Fruit fly (Drosophila melanogaster) whole organism, embryonic: Measurements from ENCODE around the gene Syx4.

Experiments
- Awh ChIP-seq: fragments of 200-800 bp; sonication (Bioruptor generic); IDR thresholded peaks from 2 replicates; pipeline ENCODE4, ENCODE4 v1.3.6; 2022; ENCODE audit warnings: missing biosample characterization, missing genetic modification characterization
- Bdp1 ChIP-seq: fragments of 200-800 bp; sonication (Bioruptor generic); optimal IDR thresholded peaks from 3 replicates; lab custom pipeline; 2016; ENCODE audit warnings: missing biosample characterization, missing genetic modification characterization
- CG10321 ChIP-seq: fragments of 200-800 bp; sonication (Bioruptor generic); IDR thresholded peaks from 2 replicates; pipeline ENCODE4 v1.3.6; 2022; ENCODE audit warnings: missing biosample characterization, missing genetic modification characterization
- CG10654 ChIP-seq: fragments of 200-800 bp; sonication (Bioruptor generic); optimal IDR thresholded peaks from 2 replicates; lab custom pipeline; 2016; ENCODE audit warnings: missing biosample characterization, missing genetic modification characterization
- CG11093 ChIP-seq: fragments of 200-800 bp; sonication (Bioruptor generic); IDR thresholded peaks from 3 replicates; pipeline ENCODE4 v1.3.6; 2022; ENCODE audit warnings: missing biosample characterization, missing genetic modification characterization
- CG11247 ChIP-seq: fragments of 200-800 bp; sonication (Bioruptor generic); IDR thresholded peaks from 2 replicates; pipeline ENCODE4 v1.3.6; 2022; ENCODE audit warnings: missing biosample characterization, missing genetic modification characterization
- CG11504 ChIP-seq: fragments of 200-800 bp; sonication (Bioruptor generic); optimal IDR thresholded peaks from 3 replicates; lab custom pipeline; 2019; ENCODE audit warnings: missing biosample characterization, mild to moderate bottlenecking, missing genetic modification characterization, moderate library complexity
- CG12104 ChIP-seq: fragments of 200-800 bp; sonication (Bioruptor generic); optimal IDR thresholded peaks from 3 replicates; lab custom pipeline; 2016; ENCODE audit warnings: missing biosample characterization, missing genetic modification characterization
- CG12659 ChIP-seq: fragments of 200-800 bp; sonication (Bioruptor generic); optimal IDR thresholded peaks from 3 replicates; lab custom pipeline; 2017; ENCODE audit warnings: mild to moderate bottlenecking, missing biosample characterization, missing genetic modification reagents, missing genetic modification characterization
- CG13424 ChIP-seq: fragments of 200-800 bp; sonication (Bioruptor generic); optimal IDR thresholded peaks from 2 replicates; lab custom pipeline; 2019; ENCODE audit warnings: missing biosample characterization, mild to moderate bottlenecking, missing genetic modification characterization, moderate library complexity
- CG13624 ChIP-seq: fragments of 200-800 bp; sonication (Bioruptor generic); optimal IDR thresholded peaks from 2 replicates; lab custom pipeline; 2016; ENCODE audit warnings: missing biosample characterization, missing genetic modification characterization
- CG14014 ChIP-seq: fragments of 200-800 bp; sonication (Bioruptor generic); IDR thresholded peaks from 2 replicates; pipeline ENCODE4 v1.3.6; 2022; ENCODE audit warnings: missing biosample characterization, missing genetic modification characterization
- CG14441 ChIP-seq: fragments of 200-800 bp; sonication (Bioruptor generic); IDR thresholded peaks from 2 replicates; pipeline ENCODE4 v1.3.6; 2022; ENCODE audit warnings: missing biosample characterization, missing genetic modification characterization
- CG14667 ChIP-seq: fragments of 200-800 bp; sonication (Bioruptor generic); IDR thresholded peaks from 2 replicates; pipeline ENCODE4 v1.3.6; 2022; ENCODE audit warnings: missing biosample characterization, missing genetic modification characterization
- CG15514 ChIP-seq: fragments of 200-800 bp; sonication (Bioruptor generic); optimal IDR thresholded peaks from 3 replicates; lab custom pipeline; 2017; ENCODE audit warnings: missing biosample characterization, missing genetic modification characterization, mild to moderate bottlenecking, moderate library complexity, missing genetic modification reagents
- CG17328 ChIP-seq: fragments of 200-800 bp; sonication (Bioruptor generic); IDR thresholded peaks from 2 replicates; pipeline ENCODE4 v1.3.6; 2022; ENCODE audit warnings: missing biosample characterization, missing genetic modification characterization
- CG32772 ChIP-seq: fragments of 200-800 bp; sonication (Bioruptor generic); IDR thresholded peaks from 2 replicates; pipeline ENCODE4 v1.3.6; 2022; ENCODE audit warnings: missing biosample characterization, missing genetic modification characterization
- CG3847 ChIP-seq: fragments of 200-800 bp; sonication (Bioruptor generic); IDR thresholded peaks from 2 replicates; pipeline ENCODE4 v1.3.6; 2022; ENCODE audit warnings: missing biosample characterization, missing genetic modification characterization
- CG4404 ChIP-seq: fragments of 200-800 bp; sonication (Bioruptor generic); IDR thresholded peaks from 2 replicates; pipeline ENCODE4 v1.3.6; 2022; ENCODE audit warnings: missing biosample characterization, missing genetic modification characterization
- CG7372 ChIP-seq: fragments of 200-800 bp; sonication (Bioruptor generic); IDR thresholded peaks from 2 replicates; pipeline ENCODE4 v1.3.6; 2022; ENCODE audit warnings: missing biosample characterization, missing genetic modification characterization
- CG7786 ChIP-seq: fragments of 200-800 bp; sonication (Bioruptor generic); optimal IDR thresholded peaks from 2 replicates; lab custom pipeline; 2016; ENCODE audit warnings: missing biosample characterization, missing genetic modification characterization
- CG7963 ChIP-seq: fragments of 200-800 bp; sonication (Bioruptor generic); IDR thresholded peaks from 3 replicates; pipeline ENCODE4 v1.3.6; 2022; ENCODE audit warnings: missing biosample characterization, missing genetic modification characterization; ENCODE audit not compliant: partially characterized antibody
- CG8765 ChIP-seq: fragments of 200-800 bp; sonication (Bioruptor generic); IDR thresholded peaks from 2 replicates; pipeline ENCODE4 v1.3.6; 2022; ENCODE audit warnings: missing biosample characterization, missing genetic modification characterization
- CG9215 ChIP-seq: fragments of 200-800 bp; sonication (Bioruptor generic); IDR thresholded peaks from 2 replicates; pipeline ENCODE4 v1.3.6; 2022; ENCODE audit warnings: missing biosample characterization, missing genetic modification characterization
- D19A ChIP-seq: fragments of 200-800 bp; optimal IDR thresholded peaks from 3 replicates; lab custom pipeline; 2019; ENCODE audit warnings: missing biosample characterization, mild to moderate bottlenecking, missing genetic modification characterization, moderate library complexity
- Dip2 ChIP-seq: fragments of 200-800 bp; sonication (Bioruptor generic); IDR thresholded peaks from 2 replicates; pipeline ENCODE4 v1.3.6; 2022; ENCODE audit warnings: missing biosample characterization, missing genetic modification characterization
- Eip74EF ChIP-seq, 2 experiments: fragments of 200-800 bp in 1 of 2; fragments of >200 bp in 1 of 2; sonication (Bioruptor generic) in 1 of 2; optimal IDR thresholded peaks; 2 replicates each; lab custom pipeline; 2017 to 2019; ENCODE audit warnings: missing biosample characterization in 2 of 2, missing genetic modification characterization in 2 of 2, mild to moderate bottlenecking in 1 of 2, moderate library complexity in 1 of 2
- GATAe ChIP-seq: fragments of 200-800 bp; sonication (Bioruptor generic); conservative IDR thresholded peaks from 2 replicates; pipeline ENCODE4 v1.3.6; 2022; ENCODE audit warnings: missing biosample characterization, missing genetic modification characterization
- Meics ChIP-seq: fragments of 200-800 bp; sonication (Bioruptor generic); optimal IDR thresholded peaks from 2 replicates; lab custom pipeline; 2017; ENCODE audit warnings: missing biosample characterization, mild to moderate bottlenecking, missing genetic modification characterization
- Optix ChIP-seq: fragments of 200-800 bp; sonication (Bioruptor generic); IDR thresholded peaks from 3 replicates; pipeline ENCODE4 v1.3.6; 2022; ENCODE audit warnings: missing biosample characterization, missing genetic modification characterization
- Ptx1 ChIP-seq: fragments of 200-800 bp; sonication (Bioruptor generic); IDR thresholded peaks from 2 replicates; pipeline ENCODE4 v1.3.6; 2022; ENCODE audit warnings: missing biosample characterization, missing genetic modification characterization
- Rx ChIP-seq: fragments of 200-800 bp; sonication (Bioruptor generic); IDR thresholded peaks from 2 replicates; pipeline ENCODE4 v1.3.6; 2022; ENCODE audit warnings: missing biosample characterization, missing genetic modification characterization
- az2 ChIP-seq: fragments of 200-800 bp; sonication (Bioruptor generic); optimal IDR thresholded peaks from 3 replicates; lab custom pipeline; 2016; ENCODE audit warnings: missing biosample characterization, missing genetic modification characterization
- ci ChIP-seq: fragments of 200-800 bp; sonication (Bioruptor generic); IDR thresholded peaks from 3 replicates; pipeline ENCODE4 v1.3.6; 2022; ENCODE audit warnings: missing biosample characterization, missing genetic modification characterization
- corto ChIP-seq: fragments of 200-800 bp; sonication (Bioruptor generic); optimal IDR thresholded peaks from 2 replicates; lab custom pipeline; 2016; ENCODE audit warnings: missing biosample characterization, mild to moderate bottlenecking, missing genetic modification characterization, moderate library complexity
- dmrt99B ChIP-seq: fragments of 200-800 bp; sonication (Bioruptor generic); optimal IDR thresholded peaks from 2 replicates; lab custom pipeline; 2018; ENCODE audit warnings: missing biosample characterization, mild to moderate bottlenecking, missing genetic modification characterization, moderate library complexity
- grau ChIP-seq: fragments of 200-800 bp; optimal IDR thresholded peaks from 3 replicates; lab custom pipeline; 2019; ENCODE audit warnings: missing biosample characterization, mild to moderate bottlenecking, missing genetic modification characterization, moderate library complexity
- her ChIP-seq: fragments of 200-800 bp; sonication (Bioruptor generic); optimal IDR thresholded peaks from 2 replicates; lab custom pipeline; 2016; ENCODE audit warnings: missing biosample characterization, missing genetic modification characterization
- ind ChIP-seq: fragments of 200-800 bp; sonication (Bioruptor generic); optimal IDR thresholded peaks from 3 replicates; lab custom pipeline; 2016; ENCODE audit warnings: missing biosample characterization, missing genetic modification characterization
- lola ChIP-seq, 3 experiments: fragments of >200 bp in 2 of 3; fragments of 200-800 bp in 1 of 3; sonication (Bioruptor generic) in 1 of 3; optimal IDR thresholded peaks; 2 replicates each; lab custom pipeline; 2017 to 2019; ENCODE audit warnings: missing biosample characterization in 3 of 3, missing genetic modification characterization in 3 of 3, mild to moderate bottlenecking in 1 of 3, moderate library complexity in 1 of 3
- mirr ChIP-seq: fragments of 200-800 bp; sonication (Bioruptor generic); optimal IDR thresholded peaks from 3 replicates; lab custom pipeline; 2018; ENCODE audit warnings: missing biosample characterization, mild to moderate bottlenecking, missing genetic modification characterization
- nau ChIP-seq: fragments of 200-800 bp; sonication (Bioruptor generic); optimal IDR thresholded peaks from 3 replicates; lab custom pipeline; 2017; ENCODE audit warnings: missing biosample characterization, mild to moderate bottlenecking, missing genetic modification characterization, missing genetic modification reagents
- pita ChIP-seq: fragments of 200-800 bp; sonication (Bioruptor generic); optimal IDR thresholded peaks from 2 replicates; lab custom pipeline; 2017; ENCODE audit warnings: missing biosample characterization, mild to moderate bottlenecking, missing genetic modification characterization
- pnt ChIP-seq: fragments of 200-800 bp; sonication (Bioruptor generic); optimal IDR thresholded peaks from 3 replicates; lab custom pipeline; 2016; ENCODE audit warnings: missing biosample characterization, missing genetic modification characterization
- pros ChIP-seq: fragments of 200-800 bp; sonication (Bioruptor generic); optimal IDR thresholded peaks from 3 replicates; lab custom pipeline; 2019; ENCODE audit warnings: missing biosample characterization, mild to moderate bottlenecking, missing genetic modification characterization, moderate library complexity
- ranshi ChIP-seq: fragments of 200-800 bp; sonication (Bioruptor generic); IDR thresholded peaks from 2 replicates; pipeline ENCODE4 v1.3.6; 2022; ENCODE audit warnings: missing biosample characterization, missing genetic modification characterization
- sens ChIP-seq: fragments of 200-800 bp; sonication (Bioruptor generic); peaks from one replicate; lab custom pipeline; 2016; ENCODE audit warnings: missing biosample characterization, missing genetic modification characterization
- so ChIP-seq: fragments of 200-800 bp; sonication (Bioruptor generic); IDR thresholded peaks from 3 replicates; pipeline ENCODE4 v1.3.6; 2022; ENCODE audit warnings: missing biosample characterization, missing genetic modification characterization

Gene Syx4

dm6 chrX:2713776-2714175, 30.1 kb downstream of the Syx4 start, which contains the start of the genes CG2685 and CG2694 (continued):
- TF ChIP-seq CG12659 (GFP tag; lab: Kevin White, UChicago) (peak; percentile 55), CG15514 (GFP tag; lab: Kevin White, UChicago) (peak; percentile 90), D19A (tag; lab: Kevin White, UChicago) (no peak)

- TF ChIP-seq sens (peak; percentile 72), pita (no peak), CG10321 (no peak), Eip74EF (GFP tag; optimal IDR thresholded peaks at IDR 0.05; lab: Kevin White, UChicago) (no peak), CG11504 (tag; lab: Kevin White, UChicago) (no peak), CG14441 (GFP tag; lab: Robert Waterston, UW) (peak; percentile 75), Ptx1 (GFP tag; lab: Robert Waterston, UW) (peak; percentile 63), grau (tag; lab: Kevin White, UChicago) (peak; percentile 71), CG13424 (peak; percentile 3), CG14014 (peak; percentile 45), dmrt99B (tag; lab: Kevin White, UChicago) (no peak), CG10654 (GFP tag; lab: Kevin White, UChicago) (no peak), CG3847 (0 out of 2 replicates have a peak, but pooled peaks have one; percentile 7), CG17328 (GFP tag; lab: Robert Waterston, UW) (peak; percentile 38; the same call in 1 of the 2 replicates), Dip2 (GFP tag; lab: Robert Waterston, UW) (no peak), Rx (GFP tag; lab: Robert Waterston, UW) (peak; percentile 53), corto (GFP tag; lab: Kevin White, UChicago) (no peak), ci (GFP tag; lab: Robert Waterston, UW) (peak; percentile 75), CG7963 (GFP tag; lab: Robert Waterston, UW) (no peak), CG9215 (peak; percentile 41; the same call in 1 of the 2 replicates), CG11247 (GFP tag; lab: Robert Waterston, UW) (peak; percentile 47), CG7372 (GFP tag; lab: Robert Waterston, UW) (peak; percentile 29; the same call in 1 of the 2 replicates), her (GFP tag; lab: Kevin White, UChicago) (peak; percentile 15), az2 (GFP tag; lab: Kevin White, UChicago) (peak; percentile 32), ind (GFP tag; lab: Kevin White, UChicago) (peak; percentile 45), pnt (no peak), CG11093 (GFP tag; lab: Robert Waterston, UW) (peak; percentile 57; the same call in 1 of the 3 replicates), so (GFP tag; lab: Robert Waterston, UW) (no peak), CG13624 (GFP tag; lab: Kevin White, UChicago) (peak; percentile 20), pros (GFP tag; lab: Kevin White, UChicago) (no peak), Bdp1 (no peak), GATAe (GFP tag; lab: Robert Waterston, UW) (no peak), Optix (GFP tag; lab: Robert Waterston, UW) (peak; percentile 56; the same call in 1 of the 3 replicates), CG7786 (GFP tag; lab: Kevin White, UChicago) (peak; percentile 8), CG32772 (GFP tag; lab: Robert Waterston, UW) (peak; percentile 43), CG4404 (GFP tag; lab: Robert Waterston, UW) (0 out of 2 replicates have a peak, but pooled peaks have one; percentile 28), mirr (GFP tag; lab: Kevin White, UChicago) (no peak), Awh (GFP tag; lab: Robert Waterston, UW) (peak; percentile 49; the same call in 1 of the 2 replicates), lola (GFP tag; optimal IDR thresholded peaks at IDR 0.05; lab: Kevin White, UChicago) (no peak), CG12104 (GFP tag; lab: Kevin White, UChicago) (no peak), CG14667 (GFP tag; lab: Robert Waterston, UW) (peak; percentile 46; the same call in 1 of the 2 replicates), Meics (GFP tag; lab: Kevin White, UChicago) (peak; percentile 21), CG8765 (GFP tag; lab: Robert Waterston, UW) (no peak), ranshi (GFP tag; lab: Robert Waterston, UW) (peak; percentile 49; the same call in 1 of the 2 replicates), nau (GFP tag; lab: Kevin White, UChicago) (no peak)
These were observed 35.6 kb downstream of the Syx4 start, which contains the start of gene CG2681 for dm6 chrX:2708156-2708734. Gene CG2681 (plus strand): TSS chrX:2708684.
